Worm (Caenorhabditis elegans) whole organism, L3 larva: ENCODE results near the gene srx-122.

Experiments used
- ama-1 ChIP-seq: fragments of 150-350 bp; optimal IDR thresholded peaks from 2 replicates; lab custom pipeline; 2018
- ceh-28 ChIP-seq: fragments of 150-350 bp; optimal IDR thresholded peaks from 2 replicates; lab custom pipeline; 2014; ENCODE audit warnings: missing biosample characterization, missing genetic modification reagents, missing genetic modification characterization
- ceh-82 ChIP-seq: fragments of 150-350 bp; optimal IDR thresholded peaks from 2 replicates; lab custom pipeline; 2014; ENCODE audit warnings: missing biosample characterization, missing genetic modification characterization
- daf-12 ChIP-seq: fragments of 150-350 bp; optimal IDR thresholded peaks from 2 replicates; lab custom pipeline; 2014; ENCODE audit warnings: missing biosample characterization, missing genetic modification reagents, missing genetic modification characterization
- egl-27 ChIP-seq: sonication (generic microtip); optimal IDR thresholded peaks from 4 replicates; lab custom pipeline; 2017; ENCODE audit warnings: missing biosample characterization, missing genetic modification reagents, missing genetic modification characterization
- elt-1 ChIP-seq: fragments of 150-350 bp; optimal IDR thresholded peaks from 2 replicates; lab custom pipeline; 2014; ENCODE audit warnings: missing biosample characterization, missing genetic modification characterization
- elt-2 ChIP-seq: sonication (generic microtip); optimal IDR thresholded peaks from 2 replicates; lab custom pipeline; 2016; ENCODE audit warnings: missing genetic modification reagents, mild to moderate bottlenecking, missing genetic modification characterization, missing compliant biosample characterization
- elt-3 ChIP-seq, 3 experiments: fragments of 150-350 bp in 1 of 3; sonication (generic microtip) in 2 of 3; optimal IDR thresholded peaks; 2 replicates in 2 of 3; 4 replicates in 1 of 3; lab custom pipeline; 2014 to 2017; ENCODE audit warnings: missing biosample characterization in 3 of 3, missing genetic modification characterization in 3 of 3
- eor-1 ChIP-seq, 2 experiments: fragments of 150-350 bp; optimal IDR thresholded peaks; 2 replicates each; lab custom pipeline; 2014 to 2018; ENCODE audit warnings: missing biosample characterization in 2 of 2, missing genetic modification characterization in 2 of 2
- fkh-10 ChIP-seq: sonication (generic microtip); optimal IDR thresholded peaks from 2 replicates; lab custom pipeline; 2017; ENCODE audit warnings: missing biosample characterization, missing genetic modification reagents, missing genetic modification characterization
- fkh-2 ChIP-seq: fragments of 150-350 bp; optimal IDR thresholded peaks from 2 replicates; lab custom pipeline; 2014; ENCODE audit warnings: missing biosample characterization, missing genetic modification reagents, missing genetic modification characterization
- fos-1 ChIP-seq: fragments of 150-350 bp; optimal IDR thresholded peaks from 2 replicates; lab custom pipeline; 2014; ENCODE audit warnings: missing biosample characterization, missing genetic modification characterization
- hmg-11 ChIP-seq: sonication (generic microtip); optimal IDR thresholded peaks from 2 replicates; lab custom pipeline; 2016; ENCODE audit warnings: missing genetic modification characterization, missing compliant biosample characterization
- jun-1 ChIP-seq: fragments of 150-350 bp; optimal IDR thresholded peaks from 2 replicates; lab custom pipeline; 2014; ENCODE audit warnings: missing biosample characterization, missing genetic modification reagents, missing genetic modification characterization
- lsy-12 ChIP-seq: sonication (generic microtip); optimal IDR thresholded peaks from 2 replicates; lab custom pipeline; 2016; ENCODE audit warnings: mild to moderate bottlenecking, missing genetic modification characterization, missing compliant biosample characterization
- mdl-1 ChIP-seq: fragments of 150-350 bp; optimal IDR thresholded peaks from 2 replicates; lab custom pipeline; 2014; ENCODE audit warnings: missing biosample characterization, missing genetic modification characterization
- mml-1 ChIP-seq: fragments of 150-350 bp; sonication (generic microtip); optimal IDR thresholded peaks from 3 replicates; lab custom pipeline; 2014; ENCODE audit warnings: missing biosample characterization, missing genetic modification characterization
- nfya-1 ChIP-seq: sonication (generic microtip); optimal IDR thresholded peaks from 2 replicates; lab custom pipeline; 2017; ENCODE audit warnings: missing genetic modification characterization, mild to moderate bottlenecking, missing compliant biosample characterization, antibody characterized with exemption, moderate library complexity; ENCODE audit not compliant: insufficient read depth
- nhr-11 ChIP-seq: fragments of 150-350 bp; optimal IDR thresholded peaks from 2 replicates; lab custom pipeline; 2014; ENCODE audit warnings: missing biosample characterization, missing genetic modification characterization
- nhr-23 ChIP-seq: fragments of 150-350 bp; optimal IDR thresholded peaks from 2 replicates; lab custom pipeline; 2014; ENCODE audit warnings: missing biosample characterization, missing genetic modification reagents, missing genetic modification characterization
- nhr-237 ChIP-seq: fragments of 150-350 bp; optimal IDR thresholded peaks from 2 replicates; lab custom pipeline; 2014; ENCODE audit warnings: missing biosample characterization, missing genetic modification characterization
- nhr-25 ChIP-seq: sonication (generic microtip); optimal IDR thresholded peaks from 2 replicates; lab custom pipeline; 2017; ENCODE audit warnings: missing biosample characterization, missing genetic modification characterization
- nhr-28 ChIP-seq: fragments of 150-350 bp; optimal IDR thresholded peaks from 2 replicates; lab custom pipeline; 2014; ENCODE audit warnings: missing biosample characterization, missing genetic modification characterization
- nhr-67 ChIP-seq: fragments of 150-350 bp; optimal IDR thresholded peaks from 2 replicates; lab custom pipeline; 2014; ENCODE audit warnings: missing biosample characterization, missing genetic modification characterization
- nhr-76 ChIP-seq: fragments of 150-350 bp; sonication (generic microtip); optimal IDR thresholded peaks from 5 replicates; lab custom pipeline; 2014; ENCODE audit warnings: missing biosample characterization, missing genetic modification characterization
- nhr-77 ChIP-seq: fragments of 150-350 bp; optimal IDR thresholded peaks from 2 replicates; lab custom pipeline; 2014; ENCODE audit warnings: missing biosample characterization, missing genetic modification characterization
- pha-4 ChIP-seq: fragments of 150-350 bp; optimal IDR thresholded peaks from 2 replicates; lab custom pipeline; 2014; ENCODE audit warnings: missing biosample characterization, missing genetic modification reagents, missing genetic modification characterization
- sea-2 ChIP-seq: fragments of 150-350 bp; sonication (generic microtip); optimal IDR thresholded peaks from 4 replicates; lab custom pipeline; 2014; ENCODE audit warnings: missing biosample characterization, missing genetic modification reagents, missing genetic modification characterization
- snpc-4 ChIP-seq: fragments of 150-350 bp; optimal IDR thresholded peaks from 2 replicates; lab custom pipeline; 2014; ENCODE audit warnings: missing biosample characterization, missing genetic modification characterization
- tbx-2 ChIP-seq: sonication (generic microtip); optimal IDR thresholded peaks from 2 replicates; lab custom pipeline; 2016; ENCODE audit warnings: mild to moderate bottlenecking, missing genetic modification characterization, missing compliant biosample characterization
- unc-39 ChIP-seq: sonication (generic microtip); optimal IDR thresholded peaks from 4 replicates; lab custom pipeline; 2017; ENCODE audit warnings: missing biosample characterization, missing genetic modification characterization
- unc-62 ChIP-seq: fragments of 150-350 bp; sonication (generic microtip); optimal IDR thresholded peaks from 4 replicates; lab custom pipeline; 2014; ENCODE audit warnings: missing biosample characterization, missing genetic modification reagents, missing genetic modification characterization
- zag-1 ChIP-seq: fragments of 150-350 bp; optimal IDR thresholded peaks from 2 replicates; lab custom pipeline; 2014; ENCODE audit warnings: missing biosample characterization, missing genetic modification characterization
- ztf-11 ChIP-seq: fragments of 150-350 bp; optimal IDR thresholded peaks from 2 replicates; lab custom pipeline; 2014; ENCODE audit warnings: missing biosample characterization, missing genetic modification characterization
- ztf-4 ChIP-seq: fragments of 150-350 bp; optimal IDR thresholded peaks from 2 replicates; lab custom pipeline; 2014; ENCODE audit warnings: missing biosample characterization, missing genetic modification characterization

The srx-122 gene

ce11 chrV:3297764-3298163 lies at the start of gene srx-122:
TSS of gene srx-122 (minus strand) at chrV:3297864.
- TF ChIP-seq nhr-25 (tag; lab: Kevin White, UChicago) (no peak), elt-1 (tag; lab: Kevin White, UChicago) (no peak), unc-39 (tag; lab: Kevin White, UChicago) (no peak), elt-2 (tag; lab: Kevin White, UChicago) (no peak), ztf-4 (tag; lab: Kevin White, UChicago) (no peak), eor-1 (tag; optimal IDR thresholded peaks at IDR 0.05; lab: Kevin White, UChicago) (no peak), pha-4 (tag; lab: Kevin White, UChicago) (no peak), ama-1 (no peak), nhr-11 (tag; lab: Kevin White, UChicago) (no peak), nfya-1 (no peak), lsy-12 (no peak), nhr-76 (tag; lab: Kevin White, UChicago) (no peak), tbx-2 (tag; lab: Kevin White, UChicago) (no peak)

ce11 chrV:3346434-3347019 lies 48.9 kb upstream of the srx-122 start, which contains the start of gene fbxa-65:
TSS of gene fbxa-65 (minus strand) at chrV:3346484.
- TF ChIP-seq nhr-77 (no peak), daf-12 (tag; lab: Kevin White, UChicago) (no peak), nhr-23 (tag; lab: Kevin White, UChicago) (no peak), ztf-4 (tag; lab: Kevin White, UChicago) (no peak), sea-2 (GFP tag; lab: Kevin White, UChicago) (no peak), nhr-237 (tag; lab: Kevin White, UChicago) (no peak), ceh-28 (tag; lab: Kevin White, UChicago) (no peak), nhr-28 (no peak), egl-27 (tag; lab: Kevin White, UChicago) (no peak)
- TF ChIP-seq, all 47 proteins: peak for 0

ce11 chrV:3344001-3344400 lies 46.3 kb upstream of the srx-122 start:
- no peak for TF ChIP-seq nhr-11 (tag; lab: Kevin White, UChicago)
- no peak for TF ChIP-seq unc-62 (GFP tag; lab: Kevin White, UChicago)
- no peak for TF ChIP-seq ceh-82 (tag; lab: Kevin White, UChicago)
- TF ChIP-seq fkh-10 (GFP tag; lab: Kevin White, UChicago): no peak
- no peak for TF ChIP-seq snpc-4 (tag; lab: Kevin White, UChicago)
- TF ChIP-seq egl-27 (tag; lab: Kevin White, UChicago): no peak
- TF ChIP-seq ztf-11 (tag; lab: Kevin White, UChicago): no peak
- TF ChIP-seq eor-1 (tag; optimal IDR thresholded peaks at IDR 0.05; lab: Kevin White, UChicago): no peak
- TF ChIP-seq sea-2 (GFP tag; lab: Kevin White, UChicago): no peak

ce11 chrV:3342504-3342903 lies 44.8 kb upstream of the srx-122 start, which contains the start of gene C17B7.3:
TSS of gene C17B7.3 (plus strand) at chrV:3342804.
- TF ChIP-seq pha-4 (tag; lab: Kevin White, UChicago): no peak

- no peak for TF ChIP-seq egl-27 (tag; lab: Kevin White, UChicago)
- TF ChIP-seq elt-3 (tag; optimal IDR thresholded peaks at IDR 0.05; lab: Kevin White, UChicago): no peak
- TF ChIP-seq mml-1 (tag; lab: Kevin White, UChicago): no peak
- TF ChIP-seq elt-2 (tag; lab: Kevin White, UChicago): no peak
- TF ChIP-seq fos-1 (tag; lab: Kevin White, UChicago): no peak
- TF ChIP-seq nfya-1: no peak
- TF ChIP-seq hmg-11 (tag; lab: Kevin White, UChicago): no peak
- no peak for TF ChIP-seq mdl-1
- no peak for TF ChIP-seq nhr-67
- no peak for TF ChIP-seq jun-1
- no peak for TF ChIP-seq nhr-77
- no peak for TF ChIP-seq zag-1
- no peak for TF ChIP-seq fkh-2 (tag; lab: Kevin White, UChicago)
- TF ChIP-seq pha-4 (tag; lab: Kevin White, UChicago): no peak
- TF ChIP-seq, all 47 proteins: peak for 0
Measured at ce11 chrV:3341906-3342305, 44.2 kb upstream of the srx-122 start, which contains the start of gene C17B7.10. TSS of gene C17B7.10 (minus strand) at chrV:3342006.
